Worm (Caenorhabditis elegans) whole organism, late embryonic: ENCODE measurements around the gene thk-1.

ENCODE experiments used
- C08G9.2 ChIP-seq: sonication (generic microtip); optimal IDR thresholded peaks from 2 replicates; lab custom pipeline; 2016; ENCODE audit warnings: mild to moderate bottlenecking, missing genetic modification characterization, moderate library complexity, missing compliant biosample characterization
- F13H6.1 ChIP-seq: sonication (generic microtip); optimal IDR thresholded peaks from 2 replicates; lab custom pipeline; 2016; ENCODE audit warnings: missing genetic modification characterization, missing compliant biosample characterization
- K02D7.2 ChIP-seq: sonication (generic microtip); optimal IDR thresholded peaks from 2 replicates; lab custom pipeline; 2017; ENCODE audit warnings: mild to moderate bottlenecking, missing genetic modification characterization, missing compliant biosample characterization
- ahr-1 ChIP-seq: sonication (generic microtip); optimal IDR thresholded peaks from 2 replicates; lab custom pipeline; 2016; ENCODE audit warnings: missing genetic modification characterization, missing compliant biosample characterization
- ama-1 ChIP-seq: fragments of 150-350 bp; optimal IDR thresholded peaks from 2 replicates; lab custom pipeline; 2014
- ceh-18 ChIP-seq: sonication (generic microtip); optimal IDR thresholded peaks from 2 replicates; lab custom pipeline; 2016; ENCODE audit warnings: missing genetic modification characterization, missing compliant biosample characterization
- ceh-2 ChIP-seq: sonication (generic microtip); optimal IDR thresholded peaks from 2 replicates; lab custom pipeline; 2016; ENCODE audit warnings: missing genotype, missing genetic modification characterization, missing compliant biosample characterization
- ceh-22 ChIP-seq: sonication (generic microtip); optimal IDR thresholded peaks from 2 replicates; lab custom pipeline; 2017; ENCODE audit warnings: missing biosample characterization, missing genetic modification characterization
- ceh-31 ChIP-seq: sonication (generic microtip); optimal IDR thresholded peaks from 2 replicates; lab custom pipeline; 2016; ENCODE audit warnings: missing genetic modification characterization, missing compliant biosample characterization
- ceh-34 ChIP-seq: sonication (generic microtip); optimal IDR thresholded peaks from 2 replicates; lab custom pipeline; 2016; ENCODE audit warnings: mild to moderate bottlenecking, missing genetic modification characterization, missing compliant biosample characterization
- ceh-45 ChIP-seq: fragments of 200-800 bp; sonication (Bioruptor generic); IDR thresholded peaks from 2 replicates; pipeline ENCODE4 v1.3.6; 2022; ENCODE audit warnings: missing genetic modification reagents, missing genetic modification characterization, missing compliant biosample characterization
- che-1 ChIP-seq: sonication (generic microtip); optimal IDR thresholded peaks from 2 replicates; lab custom pipeline; 2016; ENCODE audit warnings: mild to moderate bottlenecking, missing genetic modification characterization, missing compliant biosample characterization
- elt-2 ChIP-seq: sonication (generic microtip); optimal IDR thresholded peaks from 2 replicates; lab custom pipeline; 2016; ENCODE audit warnings: missing genetic modification reagents, missing genetic modification characterization, missing compliant biosample characterization
- elt-4 ChIP-seq: sonication (generic microtip); optimal IDR thresholded peaks from 2 replicates; lab custom pipeline; 2016; ENCODE audit warnings: missing genetic modification characterization, missing compliant biosample characterization
- ets-4 ChIP-seq: sonication (generic microtip); optimal IDR thresholded peaks from 2 replicates; lab custom pipeline; 2016; ENCODE audit warnings: missing genetic modification characterization, missing compliant biosample characterization
- eyg-1 ChIP-seq: sonication (generic microtip); optimal IDR thresholded peaks from 2 replicates; lab custom pipeline; 2016; ENCODE audit warnings: missing genotype, missing genetic modification characterization, missing compliant biosample characterization
- fax-1 ChIP-seq: sonication (generic microtip); optimal IDR thresholded peaks from 2 replicates; lab custom pipeline; 2016; ENCODE audit warnings: missing genotype, missing genetic modification characterization, missing compliant biosample characterization
- fkh-6 ChIP-seq: sonication (generic microtip); optimal IDR thresholded peaks from 2 replicates; lab custom pipeline; 2016; ENCODE audit warnings: missing genetic modification characterization, missing compliant biosample characterization
- gmeb-2 ChIP-seq: sonication (generic microtip); optimal IDR thresholded peaks from 2 replicates; lab custom pipeline; 2016; ENCODE audit warnings: missing genetic modification characterization, inconsistent platforms, missing compliant biosample characterization
- hlh-30 ChIP-seq: sonication (generic microtip); optimal IDR thresholded peaks from 2 replicates; lab custom pipeline; 2017; ENCODE audit warnings: antibody characterized with exemption, missing genetic modification characterization, missing compliant biosample characterization; ENCODE audit not compliant: insufficient read depth
- mec-3 ChIP-seq: sonication (generic microtip); optimal IDR thresholded peaks from 2 replicates; lab custom pipeline; 2016; ENCODE audit warnings: borderline replicate concordance, missing genetic modification characterization, missing compliant biosample characterization
- nfya-1 ChIP-seq: sonication (generic microtip); optimal IDR thresholded peaks from 2 replicates; lab custom pipeline; 2017; ENCODE audit warnings: missing genetic modification characterization, mild to moderate bottlenecking, missing compliant biosample characterization, antibody characterized with exemption, moderate library complexity
- nhr-11 ChIP-seq: fragments of 150-350 bp; optimal IDR thresholded peaks from 2 replicates; lab custom pipeline; 2014; ENCODE audit warnings: missing biosample characterization, missing genetic modification characterization
- nhr-232 ChIP-seq: sonication (generic microtip); optimal IDR thresholded peaks from 2 replicates; lab custom pipeline; 2016; ENCODE audit warnings: missing genetic modification characterization, missing compliant biosample characterization
- npax-4 ChIP-seq: sonication (generic microtip); optimal IDR thresholded peaks from 2 replicates; lab custom pipeline; 2016; ENCODE audit warnings: missing genetic modification characterization, missing compliant biosample characterization
- odd-2 ChIP-seq: sonication (generic microtip); optimal IDR thresholded peaks from 2 replicates; lab custom pipeline; 2017; ENCODE audit warnings: antibody characterized with exemption, mild to moderate bottlenecking, missing genetic modification characterization, missing compliant biosample characterization
- pag-3 ChIP-seq: sonication (generic microtip); optimal IDR thresholded peaks from 2 replicates; lab custom pipeline; 2016; ENCODE audit warnings: missing compliant biosample characterization, missing genetic modification characterization, borderline replicate concordance
- pha-2 ChIP-seq: sonication (generic microtip); optimal IDR thresholded peaks from 2 replicates; lab custom pipeline; 2017; ENCODE audit warnings: mild to moderate bottlenecking, missing genetic modification characterization, missing compliant biosample characterization
- pha-4 ChIP-seq: fragments of 150-350 bp; optimal IDR thresholded peaks from 2 replicates; lab custom pipeline; 2018; ENCODE audit warnings: missing biosample characterization, missing genetic modification reagents, missing genetic modification characterization
- pqm-1 ChIP-seq: sonication (generic microtip); optimal IDR thresholded peaks from 2 replicates; lab custom pipeline; 2016; ENCODE audit warnings: missing genetic modification characterization, missing compliant biosample characterization
- pros-1 ChIP-seq: fragments of 150-350 bp; optimal IDR thresholded peaks from 2 replicates; lab custom pipeline; 2014; ENCODE audit warnings: missing biosample characterization, missing genetic modification reagents, missing genetic modification characterization
- ref-2 ChIP-seq: sonication (generic microtip); optimal IDR thresholded peaks from 2 replicates; lab custom pipeline; 2016; ENCODE audit warnings: missing genetic modification characterization, missing compliant biosample characterization
- rnt-1 ChIP-seq: sonication (generic microtip); optimal IDR thresholded peaks from 2 replicates; lab custom pipeline; 2016; ENCODE audit warnings: missing genetic modification characterization, missing compliant biosample characterization
- sdc-2 ChIP-seq: sonication (generic microtip); optimal IDR thresholded peaks from 2 replicates; lab custom pipeline; 2016; ENCODE audit warnings: missing genotype, missing genetic modification characterization, missing compliant biosample characterization
- sox-4 ChIP-seq: sonication (generic microtip); optimal IDR thresholded peaks from 2 replicates; lab custom pipeline; 2017; ENCODE audit warnings: mild to moderate bottlenecking, missing genetic modification characterization, inconsistent platforms, missing compliant biosample characterization
- tbx-2 ChIP-seq: sonication (generic microtip); optimal IDR thresholded peaks from 2 replicates; lab custom pipeline; 2016; ENCODE audit warnings: missing genetic modification characterization, missing compliant biosample characterization
- unc-42 ChIP-seq: sonication (generic microtip); optimal IDR thresholded peaks from 2 replicates; lab custom pipeline; 2016; ENCODE audit warnings: missing genotype, missing genetic modification characterization, missing compliant biosample characterization
- unc-55 ChIP-seq: sonication (generic microtip); optimal IDR thresholded peaks from 2 replicates; lab custom pipeline; 2017; ENCODE audit warnings: missing biosample characterization, missing genetic modification reagents, missing genetic modification characterization
- ztf-16 ChIP-seq: sonication (generic microtip); optimal IDR thresholded peaks from 2 replicates; lab custom pipeline; 2017; ENCODE audit warnings: missing genetic modification characterization, missing compliant biosample characterization

The thk-1 gene

DNA sequence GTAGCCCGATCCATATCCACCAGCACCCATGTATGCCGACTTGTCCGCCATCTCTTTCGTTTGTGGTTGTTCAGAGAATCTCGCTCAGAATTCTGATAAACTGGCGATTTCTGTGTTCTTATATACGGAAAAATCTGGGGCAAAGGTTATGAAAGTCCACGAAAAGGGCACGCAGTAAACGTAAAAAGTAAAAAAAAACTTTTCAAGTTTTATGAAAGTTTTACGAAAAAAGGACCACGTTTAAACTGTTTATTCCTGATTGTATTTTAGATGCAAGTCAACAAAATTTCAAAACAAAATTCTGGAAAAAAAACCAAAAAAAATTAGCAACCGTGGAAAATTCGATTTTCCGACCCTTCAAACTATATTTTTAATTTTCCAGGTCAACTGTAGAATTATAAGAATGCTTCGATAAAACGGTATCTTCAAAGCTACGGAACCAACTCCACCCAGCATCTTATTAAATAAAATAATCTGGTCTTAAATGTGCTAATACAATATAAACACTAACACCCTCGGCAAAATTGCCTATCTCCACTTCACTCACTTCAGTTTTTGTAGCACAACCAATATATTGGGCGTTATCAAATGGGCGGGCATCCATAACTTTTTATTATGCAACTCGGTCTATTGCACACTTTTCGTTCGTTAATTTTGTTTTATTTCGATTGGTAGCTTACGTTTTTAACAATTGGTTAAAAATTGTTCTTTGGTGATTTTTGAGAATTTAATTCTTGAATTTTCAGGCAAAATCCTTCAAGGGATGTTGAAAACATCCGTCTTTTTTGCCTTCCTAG is 12.0 kb downstream of the thk-1 start, which contains the start of the genes nspd-7 and Y43C5A.2 (continued):
- TF ChIP-seq ztf-16 (tag; lab: Kevin White, UChicago) (no peak), ceh-45 (no peak)

DNA sequence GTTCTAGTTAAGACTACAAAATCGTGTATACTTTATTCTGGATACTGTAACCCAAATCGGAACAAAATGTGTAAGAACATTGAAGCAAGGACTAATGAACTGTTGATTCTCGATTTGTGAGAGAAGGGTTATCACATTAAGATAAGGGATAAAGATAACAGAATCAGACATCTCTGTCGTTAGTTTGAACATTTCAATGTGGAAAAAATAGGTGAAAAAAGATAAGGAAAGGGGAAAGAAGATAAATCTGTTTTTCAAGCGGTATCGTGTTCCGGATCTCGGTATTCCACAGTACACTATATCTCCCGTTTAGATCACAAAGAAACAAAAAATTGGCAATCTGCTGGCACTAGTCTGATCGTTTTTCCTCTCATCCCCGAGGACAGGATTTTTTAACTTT is 20.3 kb downstream of the thk-1 start:
- no peak for TF ChIP-seq unc-55 (GFP tag; lab: Kevin White, UChicago)
- peak; percentile 44 for TF ChIP-seq rnt-1

DNA sequence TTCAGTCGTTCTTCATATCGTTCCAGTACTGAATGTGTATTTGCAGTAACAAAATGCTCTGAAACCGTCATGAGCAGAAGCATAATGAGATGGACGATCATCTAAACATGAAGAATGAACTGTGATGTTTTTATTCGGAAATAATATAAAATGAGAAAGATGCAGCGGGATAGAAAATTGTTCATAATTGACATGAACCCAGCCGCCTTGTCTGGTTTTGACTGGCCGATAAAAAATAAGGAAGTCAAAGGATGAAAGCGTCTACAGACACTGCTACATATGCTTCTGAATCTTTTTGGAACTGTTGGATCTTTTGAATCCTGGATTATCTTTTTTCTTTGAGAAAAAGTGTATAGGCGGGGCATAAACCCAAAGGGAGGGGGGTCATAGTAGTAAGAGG is 21.8 kb downstream of the thk-1 start, which contains the start of gene F01G10.9:
F01G10.9 (minus strand) TSS at position 101 of the 400 bp plus-strand sequence.
- TF ChIP-seq eyg-1 (tag; lab: Kevin White, UChicago) = no peak
- TF ChIP-seq che-1 = no peak
- no peak for TF ChIP-seq pag-3 (tag; lab: Kevin White, UChicago)
- TF ChIP-seq npax-4 (tag; lab: Kevin White, UChicago) = no peak
- no peak for TF ChIP-seq ahr-1
- TF ChIP-seq tbx-2 = no peak
- TF ChIP-seq sox-4 (tag; lab: Kevin White, UChicago) = no peak
- no peak for TF ChIP-seq unc-55 (GFP tag; lab: Kevin White, UChicago)
- TF ChIP-seq rnt-1 = no peak
- TF ChIP-seq ama-1 = no peak
- no peak for TF ChIP-seq elt-2 (tag; lab: Kevin White, UChicago)
- no peak for TF ChIP-seq pha-2 (tag; lab: Kevin White, UChicago)
- no peak for TF ChIP-seq ceh-31 (tag; lab: Kevin White, UChicago)
- TF ChIP-seq mec-3 (tag; lab: Kevin White, UChicago) = no peak
- TF ChIP-seq ceh-2 (tag; lab: Kevin White, UChicago) = no peak
- TF ChIP-seq, all 69 proteins: peak for 0

DNA sequence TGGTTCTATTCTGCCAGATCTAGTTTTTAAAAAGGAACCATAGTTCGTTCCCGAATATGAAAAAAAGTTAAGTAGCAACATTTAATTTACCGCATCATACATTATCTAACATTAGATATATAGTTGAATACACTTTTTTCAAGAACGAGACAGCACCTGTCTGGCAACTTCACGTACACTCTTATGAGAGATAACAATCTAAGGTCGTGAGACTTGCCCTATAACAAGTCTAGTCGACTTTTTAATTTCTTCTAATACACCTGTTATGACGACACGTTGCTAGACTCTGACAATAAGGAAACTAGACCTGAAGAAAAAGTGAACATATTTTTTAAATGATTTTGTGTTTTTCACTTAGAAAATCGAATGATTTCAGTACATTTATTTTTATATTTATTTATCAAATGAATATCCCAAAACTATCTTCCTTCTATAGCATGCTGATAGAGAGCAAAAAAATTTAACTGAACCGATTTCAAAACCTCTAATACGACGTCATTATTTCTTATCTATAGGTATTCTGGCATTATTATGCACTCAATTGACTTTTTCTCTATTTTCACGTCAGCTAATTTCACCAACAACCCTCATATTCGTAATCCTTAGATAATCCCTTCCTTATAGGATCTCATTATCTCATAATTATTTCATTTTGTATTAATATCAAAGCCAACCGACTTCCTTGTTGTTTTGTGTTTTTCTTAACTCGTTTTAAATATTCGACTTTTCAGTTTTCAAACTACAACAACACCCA is 28.3 kb downstream of the thk-1 start:
- TF ChIP-seq fax-1 (tag; lab: Kevin White, UChicago) = no peak
- TF ChIP-seq nhr-232 (tag; lab: Kevin White, UChicago) = no peak
- no peak for TF ChIP-seq K02D7.2 (tag; lab: Kevin White, UChicago)

DNA sequence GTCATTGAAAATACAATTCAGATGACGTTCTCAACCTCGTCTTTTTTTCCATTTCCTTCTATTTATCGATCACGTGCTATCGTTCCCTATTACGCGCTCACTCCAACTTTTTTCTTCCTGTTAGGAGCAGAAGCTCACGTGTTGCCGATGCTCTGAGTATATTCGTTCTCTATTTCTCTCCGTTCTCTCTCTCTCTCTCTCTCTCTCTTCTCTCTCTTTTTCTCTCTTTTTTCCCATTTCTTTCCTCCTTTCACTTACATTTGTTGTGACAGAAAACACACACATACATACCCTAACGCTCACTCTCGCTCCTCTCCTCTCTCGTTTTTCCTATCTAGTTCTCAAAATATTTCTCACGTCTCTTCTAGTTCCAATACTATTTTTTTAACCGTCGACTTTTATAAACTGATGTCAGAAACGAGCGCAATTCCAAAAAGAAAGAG is 29.0 kb downstream of the thk-1 start:
- TF ChIP-seq pag-3 (tag; lab: Kevin White, UChicago) (peak; percentile 5), elt-4 (tag; lab: Kevin White, UChicago) (no peak), gmeb-2 (tag; lab: Kevin White, UChicago) (no peak), ztf-16 (tag; lab: Kevin White, UChicago) (no peak), pha-4 (no peak), hlh-30 (peak; percentile 87), ahr-1 (no peak), ref-2 (tag; lab: Kevin White, UChicago) (peak; percentile 66), ceh-34 (tag; lab: Kevin White, UChicago) (peak; percentile 2), eyg-1 (tag; lab: Kevin White, UChicago) (peak; percentile 17), C08G9.2 (tag; lab: Kevin White, UChicago) (peak; percentile 44), nfya-1 (tag; lab: Kevin White, UChicago) (peak; percentile 64), fkh-6 (tag; lab: Kevin White, UChicago) (no peak), odd-2 (tag; lab: Kevin White, UChicago) (no peak), sdc-2 (tag; lab: Kevin White, UChicago) (no peak), unc-55 (GFP tag; lab: Kevin White, UChicago) (peak; percentile 77), unc-42 (tag; lab: Kevin White, UChicago) (peak; percentile 77), rnt-1 (no peak), npax-4 (tag; lab: Kevin White, UChicago) (no peak), ceh-22 (tag; lab: Kevin White, UChicago) (no peak), nhr-11 (tag; lab: Kevin White, UChicago) (no peak), ceh-18 (tag; lab: Kevin White, UChicago) (peak; percentile 87), pros-1 (tag; lab: Kevin White, UChicago) (peak; percentile 56), elt-2 (tag; lab: Kevin White, UChicago) (no peak), ceh-31 (tag; lab: Kevin White, UChicago) (peak; percentile 61), K02D7.2 (tag; lab: Kevin White, UChicago) (no peak), F13H6.1 (tag; lab: Kevin White, UChicago) (peak; percentile 38), pqm-1 (tag; lab: Kevin White, UChicago) (peak; percentile 25), ets-4 (tag; lab: Kevin White, UChicago) (peak; percentile 20), tbx-2 (peak; percentile 46)
